Fruit fly (Drosophila melanogaster): ENCODE measurements around the gene MED30.

Gene MED30

dm6 chr3L:614751-615424 is 39.0 kb downstream of the MED30 start:
- TF ChIP-seq CG16779 (GFP tag; IDR thresholded peaks at IDR 0.05): no peak
- TF ChIP-seq CG32532 (GFP tag; IDR thresholded peaks at IDR 0.05): no peak
- TF ChIP-seq CG4360 (GFP tag; IDR thresholded peaks at IDR 0.05): peak; percentile 35; the same call in 1 of the 2 replicates
- no peak for TF ChIP-seq insv (GFP tag; optimal IDR thresholded peaks at IDR 0.05)
- no peak for TF ChIP-seq Usf (GFP tag; optimal IDR thresholded peaks at IDR 0.05)
- TF ChIP-seq CG9932 (GFP tag; IDR thresholded peaks at IDR 0.05): peak; percentile 41; the same call in 1 of the 2 replicates
- peak; percentile 25 for TF ChIP-seq CG6254 (GFP tag; optimal IDR thresholded peaks at IDR 0.05)
- TF ChIP-seq abd-A (tag; optimal IDR thresholded peaks at IDR 0.05): peak; percentile 11
- no peak for TF ChIP-seq tgo (GFP tag; IDR thresholded peaks at IDR 0.05)
- TF ChIP-seq CG6765 (GFP tag; optimal IDR thresholded peaks at IDR 0.05): no peak
- no peak for TF ChIP-seq grau (tag; optimal IDR thresholded peaks at IDR 0.05)
- TF ChIP-seq Sox102F (GFP tag; optimal IDR thresholded peaks at IDR 0.05): peak; percentile 28
- no peak for TF ChIP-seq Pdp1 (GFP tag; optimal IDR thresholded peaks at IDR 0.05)
- TF ChIP-seq CG5953 (GFP tag; IDR thresholded peaks at IDR 0.05): 0 out of 2 replicates have a peak, but pooled peaks have one; percentile 48
- TF ChIP-seq Lpt (GFP tag; optimal IDR thresholded peaks at IDR 0.05): no peak
- TF ChIP-seq CG18476 (GFP tag; optimal IDR thresholded peaks at IDR 0.05): no peak
- TF ChIP-seq TFAM (GFP tag; optimal IDR thresholded peaks at IDR 0.05): no peak
- TF ChIP-seq Scr (GFP tag; IDR thresholded peaks at IDR 0.05; ENCODE audit: partially characterized antibody): no peak
- TF ChIP-seq Sry-β (GFP tag; optimal IDR thresholded peaks at IDR 0.05): no peak
- TF ChIP-seq ind (GFP tag; optimal IDR thresholded peaks at IDR 0.05): no peak
- peak; percentile 86 for TF ChIP-seq ci (GFP tag; IDR thresholded peaks at IDR 0.05)
- no peak for TF ChIP-seq slp2 (GFP tag; optimal IDR thresholded peaks at IDR 0.05)
- TF ChIP-seq Myb (GFP tag; optimal IDR thresholded peaks at IDR 0.05): no peak
- TF ChIP-seq Eip74EF (GFP tag; optimal IDR thresholded peaks at IDR 0.05): no peak
- no peak for TF ChIP-seq CG11504 (tag; optimal IDR thresholded peaks at IDR 0.05)
- TF ChIP-seq NC2α (GFP tag; optimal IDR thresholded peaks at IDR 0.05): no peak
- TF ChIP-seq sd (tag; optimal IDR thresholded peaks at IDR 0.05): peak; percentile 99
- TF ChIP-seq cad (GFP tag; optimal IDR thresholded peaks at IDR 0.05): no peak
- TF ChIP-seq Doc2 (GFP tag; IDR thresholded peaks at IDR 0.05): no peak
- no peak for TF ChIP-seq HLH4C (GFP tag; IDR thresholded peaks at IDR 0.05; ENCODE audit: partially characterized antibody)
- TF ChIP-seq CG6791 (GFP tag; IDR thresholded peaks at IDR 0.05; ENCODE audit: partially characterized antibody): no peak
- TF ChIP-seq CG1603 (tag; optimal IDR thresholded peaks at IDR 0.05): peak; percentile 26
- peak; percentile 11 for TF ChIP-seq CG15514 (GFP tag; optimal IDR thresholded peaks at IDR 0.05)
- no peak for TF ChIP-seq lmd (GFP tag; IDR thresholded peaks at IDR 0.05)
- no peak for TF ChIP-seq CG32772 (GFP tag; IDR thresholded peaks at IDR 0.05)
- TF ChIP-seq bigmax (GFP tag; optimal IDR thresholded peaks at IDR 0.05): no peak
- TF ChIP-seq CG12299 (tag; optimal IDR thresholded peaks at IDR 0.05): no peak
- no peak for TF ChIP-seq vnd (GFP tag; IDR thresholded peaks at IDR 0.05; ENCODE audit: partially characterized antibody)
- no peak for TF ChIP-seq chn (GFP tag; optimal IDR thresholded peaks at IDR 0.05)
- TF ChIP-seq chif (GFP tag; optimal IDR thresholded peaks at IDR 0.05): no peak
- TF ChIP-seq pnt (GFP tag; optimal IDR thresholded peaks at IDR 0.05): no peak
- no peak for TF ChIP-seq B-H1 (GFP tag; IDR thresholded peaks at IDR 0.05)
- no peak for TF ChIP-seq pb (GFP tag; optimal IDR thresholded peaks at IDR 0.05)
- TF ChIP-seq row (GFP tag; IDR thresholded peaks at IDR 0.05): no peak
- peak; percentile 56 for TF ChIP-seq CG10543 (GFP tag; optimal IDR thresholded peaks at IDR 0.05)
- peak; percentile 38 for TF ChIP-seq salm (tag; optimal IDR thresholded peaks at IDR 0.05)
- TF ChIP-seq CG14441 (GFP tag; IDR thresholded peaks at IDR 0.05): peak; percentile 25; the same call in 1 of the 2 replicates
- TF ChIP-seq C15 (GFP tag; IDR thresholded peaks at IDR 0.05): no peak
- TF ChIP-seq Atf-2 (GFP tag; optimal IDR thresholded peaks at IDR 0.05): no peak
- TF ChIP-seq CG10462 (GFP tag; optimal IDR thresholded peaks at IDR 0.05): no peak

Measured in whole organism, embryonic.